Fruit fly (Drosophila melanogaster) whole organism, embryonic: ENCODE measurements around the gene CG7378.

Source experiments
- CG11456 ChIP-seq: fragments of 200-800 bp; sonication (Bioruptor generic); IDR thresholded peaks from 3 replicates; pipeline ENCODE4 v1.3.6; 2022; ENCODE audit warnings: missing biosample characterization, missing genetic modification characterization
- CG11696 ChIP-seq: fragments of 200-800 bp; sonication (Bioruptor generic); IDR thresholded peaks from 2 replicates; pipeline ENCODE4 v1.3.6; 2022; ENCODE audit warnings: missing biosample characterization, missing genetic modification characterization
- CG12071 ChIP-seq: fragments of 200-800 bp; sonication (Bioruptor generic); optimal IDR thresholded peaks from 3 replicates; lab custom pipeline; 2018; ENCODE audit warnings: missing biosample characterization, mild to moderate bottlenecking, missing genetic modification characterization
- CG14050 ChIP-seq: fragments of 200-800 bp; sonication (Bioruptor generic); IDR thresholded peaks from 3 replicates; pipeline ENCODE4 v1.3.6; 2022; ENCODE audit warnings: missing biosample characterization, missing genetic modification characterization
- CG14965 ChIP-seq: fragments of 200-800 bp; sonication (Bioruptor generic); optimal IDR thresholded peaks from 2 replicates; lab custom pipeline; 2016; ENCODE audit warnings: missing biosample characterization, missing genetic modification characterization, borderline replicate concordance
- CG15696 ChIP-seq: fragments of 200-800 bp; sonication (Bioruptor generic); optimal IDR thresholded peaks from 2 replicates; lab custom pipeline; 2019; ENCODE audit warnings: missing biosample characterization, mild to moderate bottlenecking, missing genetic modification characterization, moderate library complexity
- CG1602 ChIP-seq: fragments of 200-800 bp; sonication (Bioruptor generic); optimal IDR thresholded peaks from 3 replicates; lab custom pipeline; 2016; ENCODE audit warnings: missing biosample characterization, missing genetic modification characterization
- CG17829 ChIP-seq: fragments of 200-800 bp; optimal IDR thresholded peaks from 2 replicates; lab custom pipeline; 2019; ENCODE audit warnings: missing biosample characterization, mild to moderate bottlenecking, missing genetic modification characterization, moderate library complexity
- CG1792 ChIP-seq: fragments of 200-800 bp; sonication (Bioruptor generic); optimal IDR thresholded peaks from 2 replicates; lab custom pipeline; 2016; ENCODE audit warnings: missing biosample characterization, missing genetic modification characterization
- CG18476 ChIP-seq: fragments of 200-800 bp; sonication (Bioruptor generic); optimal IDR thresholded peaks from 2 replicates; lab custom pipeline; 2016; ENCODE audit warnings: missing biosample characterization, mild to moderate bottlenecking, missing genetic modification characterization
- CG18764 ChIP-seq: fragments of 200-800 bp; sonication (Bioruptor generic); optimal IDR thresholded peaks from 3 replicates; lab custom pipeline; 2016; ENCODE audit warnings: missing biosample characterization, missing genetic modification characterization
- CG31388 ChIP-seq: fragments of 200-800 bp; sonication (Bioruptor generic); optimal IDR thresholded peaks from 2 replicates; lab custom pipeline; 2016; ENCODE audit warnings: missing biosample characterization, missing genetic modification characterization
- CG33557 ChIP-seq: fragments of 200-800 bp; sonication (Bioruptor generic); optimal IDR thresholded peaks from 2 replicates; lab custom pipeline; 2019; ENCODE audit warnings: missing biosample characterization, mild to moderate bottlenecking, missing genetic modification characterization, moderate library complexity
- CG3838 ChIP-seq: fragments of 200-800 bp; sonication (Bioruptor generic); optimal IDR thresholded peaks from 3 replicates; lab custom pipeline; 2016; ENCODE audit warnings: missing biosample characterization, missing genetic modification characterization
- CG5245 ChIP-seq: fragments of 200-800 bp; sonication (Bioruptor generic); optimal IDR thresholded peaks from 3 replicates; lab custom pipeline; 2016; ENCODE audit warnings: missing biosample characterization, missing genetic modification characterization
- CG6689 ChIP-seq: fragments of 200-800 bp; sonication (Bioruptor generic); IDR thresholded peaks from 2 replicates; pipeline ENCODE4 v1.3.6; 2022; ENCODE audit warnings: missing biosample characterization, missing genetic modification characterization
- CG8281 ChIP-seq: fragments of 200-800 bp; sonication (Bioruptor generic); optimal IDR thresholded peaks from 2 replicates; lab custom pipeline; 2018; ENCODE audit warnings: missing biosample characterization, mild to moderate bottlenecking, missing genetic modification characterization, moderate library complexity
- CG9437 ChIP-seq: fragments of 200-800 bp; sonication (Bioruptor generic); optimal IDR thresholded peaks from 2 replicates; lab custom pipeline; 2018; ENCODE audit warnings: missing biosample characterization, mild to moderate bottlenecking, missing genetic modification characterization
- CG9932 ChIP-seq: fragments of 200-800 bp; sonication (Bioruptor generic); IDR thresholded peaks from 2 replicates; pipeline ENCODE4 v1.3.6; 2022; ENCODE audit warnings: missing biosample characterization, missing genetic modification characterization
- CTCF ChIP-seq: fragments of 200-800 bp; sonication (Bioruptor generic); optimal IDR thresholded peaks from 2 replicates; lab custom pipeline; 2017; ENCODE audit warnings: missing biosample characterization, mild to moderate bottlenecking, missing genetic modification characterization, moderate library complexity
- Chrac-16 ChIP-seq: fragments of 200-800 bp; sonication (Bioruptor generic); optimal IDR thresholded peaks from 3 replicates; lab custom pipeline; 2016; ENCODE audit warnings: missing biosample characterization, missing genetic modification characterization
- D19A ChIP-seq: fragments of 200-800 bp; optimal IDR thresholded peaks from 3 replicates; lab custom pipeline; 2019; ENCODE audit warnings: missing biosample characterization, mild to moderate bottlenecking, missing genetic modification characterization, moderate library complexity
- Dek ChIP-seq: fragments of 200-800 bp; sonication (Bioruptor generic); optimal IDR thresholded peaks from 3 replicates; lab custom pipeline; 2019; ENCODE audit warnings: missing biosample characterization, mild to moderate bottlenecking, missing genetic modification characterization, moderate library complexity
- Dip2 ChIP-seq: fragments of 200-800 bp; sonication (Bioruptor generic); IDR thresholded peaks from 2 replicates; pipeline ENCODE4 v1.3.6; 2022; ENCODE audit warnings: missing biosample characterization, missing genetic modification characterization
- E2f2 ChIP-seq: fragments of 200-800 bp; sonication (Bioruptor generic); IDR thresholded peaks from 2 replicates; pipeline ENCODE4 v1.3.6; 2022; ENCODE audit warnings: missing biosample characterization, missing genetic modification characterization
- Eip74EF ChIP-seq, 2 experiments: fragments of 200-800 bp in 1 of 2; fragments of >200 bp in 1 of 2; sonication (Bioruptor generic) in 1 of 2; optimal IDR thresholded peaks; 2 replicates each; lab custom pipeline; 2017 to 2019; ENCODE audit warnings: missing biosample characterization in 2 of 2, missing genetic modification characterization in 2 of 2, mild to moderate bottlenecking in 1 of 2, moderate library complexity in 1 of 2
- Fer2 ChIP-seq: fragments of 200-800 bp; sonication (Bioruptor generic); optimal IDR thresholded peaks from 2 replicates; lab custom pipeline; 2018; ENCODE audit warnings: missing biosample characterization, mild to moderate bottlenecking, missing genetic modification characterization, moderate library complexity
- H15 ChIP-seq: fragments of 200-800 bp; sonication (Bioruptor generic); IDR thresholded peaks from 3 replicates; pipeline ENCODE4 v1.3.6; 2022; ENCODE audit warnings: missing biosample characterization, missing genetic modification characterization
- HmgD ChIP-seq: fragments of 200-800 bp; sonication (Bioruptor generic); optimal IDR thresholded peaks from 3 replicates; lab custom pipeline; 2016; ENCODE audit warnings: missing biosample characterization, missing genetic modification characterization
- Hr51 ChIP-seq, 2 experiments: fragments of 200-800 bp; sonication (Bioruptor generic); optimal IDR thresholded peaks; 2 replicates in 1 of 2; 3 replicates in 1 of 2; lab custom pipeline; 2016 to 2018; ENCODE audit warnings: missing biosample characterization in 2 of 2, missing genetic modification characterization in 2 of 2, mild to moderate bottlenecking in 1 of 2, moderate library complexity in 1 of 2
- Med ChIP-seq: fragments of 200-800 bp; sonication (Bioruptor generic); peaks from one replicate; lab custom pipeline; 2016; ENCODE audit warnings: missing biosample characterization, missing genetic modification characterization, mild to moderate bottlenecking, inconsistent platforms, moderate library complexity
- Mrtf ChIP-seq: fragments of 200-800 bp; sonication (Bioruptor generic); IDR thresholded peaks from 3 replicates; pipeline ENCODE4 v1.3.6; 2022; ENCODE audit warnings: missing biosample characterization, missing genetic modification characterization
- PHDP ChIP-seq: fragments of 200-800 bp; sonication (Bioruptor generic); optimal IDR thresholded peaks from 3 replicates; lab custom pipeline; 2018; ENCODE audit warnings: missing biosample characterization, mild to moderate bottlenecking, missing genetic modification characterization, moderate library complexity
- Taf1 ChIP-seq: fragments of 200-800 bp; sonication (Bioruptor generic); IDR thresholded peaks from 2 replicates; pipeline ENCODE4 v1.3.6; 2022; ENCODE audit warnings: missing biosample characterization, missing genetic modification characterization
- cwo ChIP-seq: fragments of 200-800 bp; sonication (Bioruptor generic); optimal IDR thresholded peaks from 3 replicates; lab custom pipeline; 2017; ENCODE audit warnings: missing biosample characterization, missing genetic modification characterization, mild to moderate bottlenecking, moderate library complexity, missing genetic modification reagents
- exex ChIP-seq: fragments of 200-800 bp; sonication (Bioruptor generic); optimal IDR thresholded peaks from 4 replicates; lab custom pipeline; 2018; ENCODE audit warnings: missing biosample characterization, mild to moderate bottlenecking, missing genetic modification characterization, moderate library complexity
- hb ChIP-seq: fragments of 200-800 bp; sonication (Bioruptor generic); IDR thresholded peaks from 3 replicates; pipeline ENCODE4 v1.3.6; 2022; ENCODE audit warnings: missing biosample characterization, missing genetic modification characterization; ENCODE audit not compliant: partially characterized antibody
- klu ChIP-seq: fragments of 200-800 bp; sonication (Bioruptor generic); IDR thresholded peaks from 2 replicates; pipeline ENCODE4 v1.3.6; 2022; ENCODE audit warnings: missing biosample characterization, missing genetic modification characterization
- lilli ChIP-seq: fragments of 200-800 bp; sonication (Bioruptor generic); optimal IDR thresholded peaks from 3 replicates; lab custom pipeline; 2016; ENCODE audit warnings: missing biosample characterization, missing genetic modification characterization
- nom ChIP-seq: fragments of 200-800 bp; sonication (Bioruptor generic); optimal IDR thresholded peaks from 2 replicates; lab custom pipeline; 2017; ENCODE audit warnings: missing biosample characterization, missing genetic modification characterization, mild to moderate bottlenecking, moderate library complexity, missing genetic modification reagents
- onecut ChIP-seq: fragments of 200-800 bp; sonication (Bioruptor generic); IDR thresholded peaks from 2 replicates; pipeline ENCODE4 v1.3.6; 2022; ENCODE audit warnings: missing biosample characterization, missing genetic modification characterization
- org-1 ChIP-seq: fragments of 200-800 bp; sonication (Bioruptor generic); optimal IDR thresholded peaks from 2 replicates; lab custom pipeline; 2017; ENCODE audit warnings: missing biosample characterization, missing genetic modification characterization
- otp ChIP-seq: fragments of 200-800 bp; sonication (Bioruptor generic); IDR thresholded peaks from 3 replicates; pipeline ENCODE4, ENCODE4 v1.3.6; 2022; ENCODE audit warnings: missing biosample characterization, missing genetic modification characterization
- sima ChIP-seq: fragments of 200-800 bp; sonication (Bioruptor generic); optimal IDR thresholded peaks from 2 replicates; lab custom pipeline; 2016; ENCODE audit warnings: missing biosample characterization, missing genetic modification characterization
- so ChIP-seq: fragments of 200-800 bp; sonication (Bioruptor generic); IDR thresholded peaks from 3 replicates; pipeline ENCODE4 v1.3.6; 2022; ENCODE audit warnings: missing biosample characterization, missing genetic modification characterization
- tap ChIP-seq: fragments of 200-800 bp; optimal IDR thresholded peaks from 3 replicates; lab custom pipeline; 2019; ENCODE audit warnings: missing biosample characterization, mild to moderate bottlenecking, missing genetic modification characterization, moderate library complexity
- tna ChIP-seq: fragments of 200-800 bp; sonication (Bioruptor generic); IDR thresholded peaks from 2 replicates; pipeline ENCODE4 v1.3.6; 2022; ENCODE audit warnings: missing biosample characterization, missing genetic modification characterization; ENCODE audit not compliant: partially characterized antibody
- ttk ChIP-seq: fragments of 200-800 bp; sonication (Bioruptor generic); IDR thresholded peaks from 2 replicates; pipeline ENCODE4 v2.1.2; 2022; ENCODE audit warnings: missing biosample characterization, missing genetic modification characterization
- twi ChIP-seq: fragments of 200-800 bp; optimal IDR thresholded peaks from 2 replicates; lab custom pipeline; 2019; ENCODE audit warnings: missing biosample characterization, mild to moderate bottlenecking, missing genetic modification characterization, moderate library complexity

Gene CG7378

DNA sequence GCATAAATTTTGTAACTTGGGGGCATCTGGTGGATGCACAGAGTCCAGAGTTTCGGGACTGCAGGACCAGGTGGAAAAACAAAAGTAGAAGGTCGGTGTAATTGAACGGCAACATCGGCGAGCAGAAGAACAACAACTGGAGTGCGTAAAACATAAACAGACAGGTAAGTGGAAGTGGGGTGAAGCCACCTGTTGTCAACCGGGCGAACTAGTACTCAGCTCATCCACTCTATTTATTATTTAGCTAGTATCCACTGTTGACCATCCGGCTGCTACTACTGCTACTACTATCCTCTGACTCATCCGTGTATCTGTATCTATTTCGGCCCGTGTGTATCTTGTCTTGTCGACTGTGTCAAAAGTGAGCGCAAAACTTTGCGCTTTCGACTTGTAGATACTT is 36.4 kb downstream of the CG7378 start:
- no peak for TF ChIP-seq Taf1 (GFP tag; lab: Robert Waterston, UW)
- no peak for TF ChIP-seq CG14050
- TF ChIP-seq CG31388 = no peak
- TF ChIP-seq tna (GFP tag; lab: Robert Waterston, UW) = no peak
- TF ChIP-seq CG11696 = no peak
- TF ChIP-seq CTCF (GFP tag; lab: Kevin White, UChicago) = peak; percentile 60
- TF ChIP-seq Med (GFP tag; lab: Kevin White, UChicago) = peak; percentile 63
- no peak for TF ChIP-seq CG18764 (GFP tag; lab: Kevin White, UChicago)
- TF ChIP-seq CG1602 (GFP tag; lab: Kevin White, UChicago) = no peak
- TF ChIP-seq CG9932 (GFP tag; lab: Robert Waterston, UW) = no peak
- TF ChIP-seq Eip74EF (GFP tag; optimal IDR thresholded peaks at IDR 0.05; lab: Kevin White, UChicago) = no peak
- TF ChIP-seq, all 482 proteins: peak for 2

DNA sequence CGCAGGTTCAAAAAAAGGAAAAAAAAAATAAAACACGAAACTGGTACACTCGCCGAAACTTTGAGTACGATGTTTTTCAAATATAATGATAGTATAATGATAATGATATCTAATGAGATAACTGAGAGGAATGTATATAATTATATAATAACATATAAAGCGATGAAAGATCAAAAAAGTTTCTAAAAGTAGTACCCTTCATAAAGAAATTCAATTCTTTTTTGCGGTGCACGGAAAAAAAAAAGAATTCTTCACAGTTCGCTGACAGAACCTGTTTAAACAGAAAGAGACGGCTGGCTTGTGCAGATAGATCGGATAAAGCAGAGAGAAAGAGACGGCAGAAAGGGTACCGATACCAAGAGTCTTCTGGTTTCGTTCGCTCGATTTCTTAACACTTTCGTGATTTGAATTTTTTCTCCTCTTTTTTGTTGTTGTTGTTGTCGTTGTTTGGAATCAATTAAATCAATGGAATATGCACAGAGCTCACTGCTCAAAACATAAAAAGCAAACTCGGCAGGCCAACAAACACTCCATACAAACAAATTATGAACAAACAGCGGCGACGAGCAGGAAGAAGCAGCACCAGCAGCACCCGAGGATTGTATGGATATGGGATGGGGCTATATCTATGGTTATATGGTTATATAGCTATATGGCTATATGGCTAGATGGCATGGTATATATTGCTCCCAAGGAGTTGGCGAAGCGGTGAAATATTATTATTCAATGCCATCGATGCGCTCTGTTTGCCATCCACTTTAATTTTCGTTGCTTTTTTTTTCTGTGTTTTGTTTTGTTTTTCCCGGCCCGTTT is 38.1 kb downstream of the CG7378 start:
- TF ChIP-seq Fer2 (tag; lab: Kevin White, UChicago) = no peak
- 0 out of 3 replicates have a peak, but pooled peaks have one; percentile 22 for TF ChIP-seq Mrtf (GFP tag; lab: Robert Waterston, UW)
- no peak for TF ChIP-seq HmgD (GFP tag; lab: Kevin White, UChicago)
- TF ChIP-seq CTCF (GFP tag; lab: Kevin White, UChicago) = no peak
- peak; percentile 59 for TF ChIP-seq CG15696 (tag; lab: Kevin White, UChicago)
- no peak; the same call in 1 of the 2 replicates for TF ChIP-seq klu
- TF ChIP-seq so (GFP tag; lab: Robert Waterston, UW) = no peak
- TF ChIP-seq CG6689 (GFP tag; lab: Robert Waterston, UW) = peak; percentile 58
- no peak for TF ChIP-seq CG14965 (GFP tag; lab: Kevin White, UChicago)
- TF ChIP-seq tap = no peak
- TF ChIP-seq Dek (tag; lab: Kevin White, UChicago) = peak; percentile 35
- TF ChIP-seq twi (tag; lab: Kevin White, UChicago) = peak; percentile 37
- no peak for TF ChIP-seq CG11456 (GFP tag; lab: Robert Waterston, UW)
- peak; percentile 68 for TF ChIP-seq Chrac-16
- TF ChIP-seq CG12071 (GFP tag; lab: Kevin White, UChicago) = no peak
- TF ChIP-seq CG18476 (GFP tag; lab: Kevin White, UChicago) = no peak
- TF ChIP-seq otp (GFP tag; lab: Robert Waterston, UW) = no peak; the same call in 2 of the 3 replicates
- no peak for TF ChIP-seq CG8281
- no peak for TF ChIP-seq Dip2 (GFP tag; lab: Robert Waterston, UW)
- no peak for TF ChIP-seq sima (GFP tag; lab: Kevin White, UChicago)
- TF ChIP-seq PHDP (tag; lab: Kevin White, UChicago) = peak; percentile 75
- peak; percentile 57 for TF ChIP-seq CG33557
- TF ChIP-seq Hr51 (GFP tag; optimal IDR thresholded peaks at IDR 0.05; lab: Kevin White, UChicago) = peak; percentile 39 to 46
- TF ChIP-seq onecut (GFP tag; lab: Robert Waterston, UW) = no peak
- 0 out of 2 replicates have a peak, but pooled peaks have one; percentile 10 for TF ChIP-seq E2f2
- TF ChIP-seq D19A (tag; lab: Kevin White, UChicago) = peak; percentile 40
- TF ChIP-seq lilli (GFP tag; lab: Kevin White, UChicago) = peak; percentile 39
- TF ChIP-seq CG9437 = peak; percentile 36
- no peak for TF ChIP-seq exex
- peak; percentile 84 for TF ChIP-seq nom
- no peak for TF ChIP-seq cwo (GFP tag; lab: Kevin White, UChicago)
- TF ChIP-seq CG5245 (GFP tag; lab: Kevin White, UChicago) = no peak
- TF ChIP-seq org-1 (GFP tag; lab: Kevin White, UChicago) = peak; percentile 43
- no peak for TF ChIP-seq CG1792 (GFP tag; lab: Kevin White, UChicago)
- TF ChIP-seq ttk (GFP tag; lab: Robert Waterston, UW) = no peak
- TF ChIP-seq CG17829 = peak; percentile 46
- no peak for TF ChIP-seq H15 (GFP tag; lab: Robert Waterston, UW)
- TF ChIP-seq hb (GFP tag; lab: Robert Waterston, UW) = no peak
- no peak for TF ChIP-seq CG3838 (GFP tag; lab: Kevin White, UChicago)
